Fruit fly (Drosophila melanogaster): ENCODE measurements around the gene RPA2.

The RPA2 gene

DNA sequence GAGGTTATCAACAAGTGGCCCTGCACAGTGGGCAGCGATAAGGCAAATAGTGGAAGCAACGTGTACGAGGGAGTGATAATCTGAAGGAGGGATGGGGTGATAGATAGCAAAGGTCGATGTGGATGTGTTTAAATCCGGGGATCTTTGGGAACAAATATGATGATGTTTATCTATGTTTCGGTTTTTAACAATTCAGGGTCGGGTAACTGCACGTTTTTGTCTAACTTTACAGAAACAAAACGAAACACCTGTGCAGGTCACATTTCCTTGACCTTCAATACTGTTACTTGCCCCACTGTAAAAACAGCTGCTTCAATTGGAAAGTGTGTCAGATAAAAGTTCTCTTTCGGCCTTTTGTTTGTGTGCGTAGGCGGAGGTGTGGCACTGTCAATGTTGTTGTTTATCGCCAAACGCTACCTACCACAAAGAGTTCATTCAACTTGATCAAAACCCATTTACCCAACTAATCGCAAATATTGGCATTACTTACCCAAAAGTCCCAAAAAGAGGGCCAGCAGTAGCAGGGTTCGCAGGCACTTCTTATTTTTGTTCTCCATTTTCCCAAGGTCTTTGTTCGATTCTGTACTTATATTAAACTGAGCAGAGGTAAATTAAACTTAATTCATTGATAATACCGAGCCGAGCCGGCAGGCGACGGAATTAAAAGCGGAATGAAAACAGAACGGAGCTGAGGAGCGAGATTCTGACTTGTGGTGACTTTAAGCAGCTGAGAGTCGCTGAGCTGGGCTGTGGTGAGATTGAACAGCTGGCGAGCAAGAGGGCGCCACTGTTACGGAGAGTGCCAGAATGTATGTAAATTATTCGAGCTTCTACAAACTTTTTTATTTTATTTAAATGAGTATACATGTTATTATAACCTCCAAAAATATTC lies 3.5 kb downstream of the RPA2 start, which contains the start of gene Mtp (continued):
- TF ChIP-seq fd59A (GFP tag; optimal IDR thresholded peaks at IDR 0.05), result peak; percentile 20
- TF ChIP-seq lz (GFP tag; optimal IDR thresholded peaks at IDR 0.05), result peak; percentile 87
- TF ChIP-seq topi (GFP tag; optimal IDR thresholded peaks at IDR 0.05), result peak; percentile 85
- peak; percentile 75 for TF ChIP-seq dac (GFP tag; optimal IDR thresholded peaks at IDR 0.05)
- TF ChIP-seq CG34406 (GFP tag; optimal IDR thresholded peaks at IDR 0.05), result peak; percentile 73
- peak; percentile 100 for TF ChIP-seq svp (GFP tag)
- peak; percentile 72 for TF ChIP-seq CG11902 (GFP tag; optimal IDR thresholded peaks at IDR 0.05)
- TF ChIP-seq CG3032 (tag; optimal IDR thresholded peaks at IDR 0.05), result peak; percentile 70
- TF ChIP-seq cyc (GFP tag; optimal IDR thresholded peaks at IDR 0.05), result peak; percentile 81
- peak; percentile 85 for TF ChIP-seq Ets21C (GFP tag; optimal IDR thresholded peaks at IDR 0.05)
- peak; percentile 50 for TF ChIP-seq Lpt (GFP tag; optimal IDR thresholded peaks at IDR 0.05)

DNA sequence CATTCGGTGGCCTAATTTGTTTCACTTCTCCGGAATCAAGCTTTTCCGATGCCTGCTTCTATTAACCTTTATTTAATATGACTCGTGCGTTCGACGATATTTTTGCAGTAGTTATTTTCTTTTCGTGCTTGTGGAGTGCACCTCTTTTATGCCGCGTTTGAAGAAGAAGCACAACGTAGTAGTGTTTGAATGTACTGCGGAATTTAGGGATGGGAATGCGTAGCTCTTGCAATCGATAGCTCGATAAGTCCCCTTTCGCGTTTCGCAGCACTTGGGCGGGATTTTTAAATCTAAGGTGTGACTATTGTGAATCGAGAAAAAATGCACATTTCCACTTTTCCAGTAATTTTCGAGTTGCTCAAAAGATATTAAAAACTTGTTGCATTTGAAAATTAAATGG lies 7.2 kb downstream of the RPA2 start, which contains the start of the genes CG43739 and sky:
CG43739 (minus strand) TSS at position 199 of the 400 bp plus-strand sequence.
sky (minus strand) TSS at position 199 of the 400 bp plus-strand sequence.
- TF ChIP-seq topi (GFP tag; optimal IDR thresholded peaks at IDR 0.05), result peak; percentile 12
- TF ChIP-seq Sox102F (GFP tag; optimal IDR thresholded peaks at IDR 0.05), result no peak
- peak; percentile 40 for TF ChIP-seq esn (GFP tag; optimal IDR thresholded peaks at IDR 0.05)
- peak; percentile 94 for TF ChIP-seq CG6276 (GFP tag; optimal IDR thresholded peaks at IDR 0.05)
- peak; percentile 30 for TF ChIP-seq CG3919 (GFP tag; optimal IDR thresholded peaks at IDR 0.05)
- no peak for TF ChIP-seq CG8319 (GFP tag; optimal IDR thresholded peaks at IDR 0.05)
- TF ChIP-seq Eip75B (GFP tag; optimal IDR thresholded peaks at IDR 0.05), result peak; percentile 2
- TF ChIP-seq Hr4 (GFP tag; optimal IDR thresholded peaks at IDR 0.05), result no peak
- peak; percentile 2 for TF ChIP-seq cyc (GFP tag; optimal IDR thresholded peaks at IDR 0.05)
- no peak for TF ChIP-seq CG10631 (GFP tag; optimal IDR thresholded peaks at IDR 0.05)
- peak; percentile 5; the same call in 1 of the 3 replicates for TF ChIP-seq CG6163 (GFP tag; IDR thresholded peaks at IDR 0.05)
- TF ChIP-seq fkh (GFP tag; optimal IDR thresholded peaks at IDR 0.05), result peak; percentile 80
- TF ChIP-seq lz (GFP tag; optimal IDR thresholded peaks at IDR 0.05), result peak; percentile 31
- TF ChIP-seq CG1621 (tag; optimal IDR thresholded peaks at IDR 0.05), result peak; percentile 38
- TF ChIP-seq CG6808 (GFP tag; optimal IDR thresholded peaks at IDR 0.05), result no peak
- TF ChIP-seq Hr39 (GFP tag; optimal IDR thresholded peaks at IDR 0.05), result peak; percentile 6
- TF ChIP-seq Sox14 (GFP tag; optimal IDR thresholded peaks at IDR 0.05), result peak; percentile 33
- peak; percentile 19 for TF ChIP-seq CG31627 (GFP tag; optimal IDR thresholded peaks at IDR 0.05)
- no peak for TF ChIP-seq fd85E (GFP tag; optimal IDR thresholded peaks at IDR 0.05)
- 0 out of 2 replicates have a peak, but pooled peaks have one; percentile 6 for TF ChIP-seq CG15336 (GFP tag; IDR thresholded peaks at IDR 0.05)

DNA sequence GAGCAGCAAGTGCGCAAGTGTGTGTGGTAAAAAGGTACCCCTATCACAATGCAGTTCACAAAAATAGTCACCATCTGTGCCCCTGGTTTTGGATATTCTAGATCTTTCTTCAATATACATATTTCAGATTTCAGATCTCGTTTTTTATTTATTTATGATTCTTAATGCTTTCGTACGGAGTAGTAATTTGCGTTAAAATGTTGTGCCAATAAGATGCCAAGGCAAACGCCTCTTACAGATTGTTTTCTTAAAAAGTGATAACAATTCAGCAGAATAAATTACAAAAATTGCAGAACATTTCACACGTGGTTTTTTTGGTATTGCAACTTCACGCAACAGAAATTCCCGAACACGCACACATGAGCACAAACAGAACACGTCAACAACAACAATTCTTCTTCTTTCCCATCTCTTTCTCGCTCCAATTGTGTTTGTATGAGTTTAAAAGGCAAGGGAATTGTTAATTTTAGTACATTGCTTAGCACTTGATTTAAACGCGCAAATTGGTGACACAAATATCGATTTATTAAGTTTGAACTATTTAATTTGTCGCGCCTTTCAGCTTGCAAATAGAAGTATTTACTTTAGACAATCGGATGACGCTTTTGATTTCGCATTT lies 7.8 kb downstream of the RPA2 start:
- TF ChIP-seq dsx (GFP tag; optimal IDR thresholded peaks at IDR 0.05; ENCODE audit: poor library complexity, severe bottlenecking), result peak; percentile 63
- TF ChIP-seq CG15336 (GFP tag; IDR thresholded peaks at IDR 0.05), result peak; percentile 93
- TF ChIP-seq CG4318 (GFP tag; optimal IDR thresholded peaks at IDR 0.05), result peak; percentile 48
- TF ChIP-seq Hr38 (GFP tag; optimal IDR thresholded peaks at IDR 0.05), result peak; percentile 44
- TF ChIP-seq CG10669 (GFP tag; optimal IDR thresholded peaks at IDR 0.05), result no peak
- peak; percentile 69 for TF ChIP-seq Met (GFP tag; optimal IDR thresholded peaks at IDR 0.05)
- peak; percentile 82 for TF ChIP-seq CG32006 (GFP tag; optimal IDR thresholded peaks at IDR 0.05)
- TF ChIP-seq CG6276 (GFP tag; optimal IDR thresholded peaks at IDR 0.05), result no peak
- peak; percentile 64 to 72 for TF ChIP-seq ss (GFP tag; optimal IDR thresholded peaks at IDR 0.05)
- TF ChIP-seq CG34406 (GFP tag; optimal IDR thresholded peaks at IDR 0.05), result peak; percentile 66
- peak; percentile 44 for TF ChIP-seq Ets21C (GFP tag; optimal IDR thresholded peaks at IDR 0.05)
- peak; percentile 66 for TF ChIP-seq fd59A (GFP tag; optimal IDR thresholded peaks at IDR 0.05)
- TF ChIP-seq Gug (GFP tag; IDR thresholded peaks at IDR 0.05), result peak; percentile 63
- peak; percentile 70 for TF ChIP-seq achi (GFP tag; optimal IDR thresholded peaks at IDR 0.05)
- TF ChIP-seq Sox14 (GFP tag; optimal IDR thresholded peaks at IDR 0.05), result peak; percentile 78
- TF ChIP-seq Sox15 (GFP tag; optimal IDR thresholded peaks at IDR 0.05), result peak; percentile 24
- peak; percentile 70 for TF ChIP-seq acj6 (GFP tag; optimal IDR thresholded peaks at IDR 0.05)
- TF ChIP-seq CG11294 (GFP tag; IDR thresholded peaks at IDR 0.05), result 0 out of 2 replicates have a peak, but pooled peaks have one; percentile 7
- peak; percentile 80 for TF ChIP-seq Eip78C (GFP tag)
- peak in 1 of 2 experiments; percentile 32 for TF ChIP-seq salr (GFP tag; optimal IDR thresholded peaks at IDR 0.05)
- TF ChIP-seq pdm3 (GFP tag; optimal IDR thresholded peaks at IDR 0.05), result peak; percentile 75
- TF ChIP-seq fd85E (GFP tag; optimal IDR thresholded peaks at IDR 0.05), result no peak
- TF ChIP-seq CG6163 (GFP tag; IDR thresholded peaks at IDR 0.05), result peak; percentile 89
- peak; percentile 74 for TF ChIP-seq Eip75B (GFP tag; optimal IDR thresholded peaks at IDR 0.05)
- TF ChIP-seq CG6854 (GFP tag; optimal IDR thresholded peaks at IDR 0.05), result peak; percentile 33
- TF ChIP-seq CG1621 (tag; optimal IDR thresholded peaks at IDR 0.05), result peak; percentile 75
